Worm (Caenorhabditis elegans): ENCODE data around the gene cyp-13A3.

ce11 chrII:9753056-9753455 lies 40.0 kb downstream of the cyp-13A3 start, which contains the start of gene Y53C12B.7:
- TF ChIP-seq W03F9.2 (tag; optimal IDR thresholded peaks at IDR 0.05) (no peak), him-1 (tag; optimal IDR thresholded peaks at IDR 0.05) (no peak), dao-5 (tag; optimal IDR thresholded peaks at IDR 0.05) (no peak)

Measured in whole organism, L4/young adult.